Worm (Caenorhabditis elegans) whole organism, L3 larva: ENCODE results near the gene hot-8.
A peak's percentile ranks its signal among the peaks of the same experiment; 100 is the strongest.

Experiments
- R02D3.7 ChIP-seq: fragments of 150-350 bp; optimal IDR thresholded peaks from 2 replicates; lab custom pipeline; 2014; ENCODE audit warnings: missing biosample characterization, missing genetic modification characterization
- ZK546.5 ChIP-seq: sonication (generic microtip); optimal IDR thresholded peaks from 2 replicates; lab custom pipeline; 2017; ENCODE audit warnings: missing biosample characterization, missing genetic modification characterization
- aly-2 ChIP-seq: fragments of 150-350 bp; optimal IDR thresholded peaks from 2 replicates; lab custom pipeline; 2014; ENCODE audit warnings: missing biosample characterization, missing genetic modification characterization
- ama-1 ChIP-seq: fragments of 150-350 bp; optimal IDR thresholded peaks from 2 replicates; lab custom pipeline; 2018
- ceh-16 ChIP-seq: sonication (generic microtip); optimal IDR thresholded peaks from 2 replicates; lab custom pipeline; 2017; ENCODE audit warnings: missing biosample characterization, missing genetic modification characterization
- ceh-28 ChIP-seq: fragments of 150-350 bp; optimal IDR thresholded peaks from 2 replicates; lab custom pipeline; 2014; ENCODE audit warnings: missing biosample characterization, missing genetic modification reagents, missing genetic modification characterization
- ceh-82 ChIP-seq: fragments of 150-350 bp; optimal IDR thresholded peaks from 2 replicates; lab custom pipeline; 2014; ENCODE audit warnings: missing biosample characterization, missing genetic modification characterization
- daf-12 ChIP-seq: fragments of 150-350 bp; optimal IDR thresholded peaks from 2 replicates; lab custom pipeline; 2014; ENCODE audit warnings: missing biosample characterization, missing genetic modification reagents, missing genetic modification characterization
- egl-27 ChIP-seq: sonication (generic microtip); optimal IDR thresholded peaks from 4 replicates; lab custom pipeline; 2017; ENCODE audit warnings: missing biosample characterization, missing genetic modification reagents, missing genetic modification characterization
- egl-5 ChIP-seq: fragments of 150-350 bp; optimal IDR thresholded peaks from 2 replicates; lab custom pipeline; 2017; ENCODE audit warnings: missing biosample characterization, missing genetic modification reagents, missing genetic modification characterization, inconsistent platforms
- elt-1 ChIP-seq: fragments of 150-350 bp; optimal IDR thresholded peaks from 2 replicates; lab custom pipeline; 2014; ENCODE audit warnings: missing biosample characterization, missing genetic modification characterization
- elt-2 ChIP-seq: sonication (generic microtip); optimal IDR thresholded peaks from 2 replicates; lab custom pipeline; 2016; ENCODE audit warnings: missing genetic modification reagents, mild to moderate bottlenecking, missing genetic modification characterization, missing compliant biosample characterization
- elt-3 ChIP-seq, 3 experiments: fragments of 150-350 bp in 1 of 3; sonication (generic microtip) in 2 of 3; optimal IDR thresholded peaks; 2 replicates in 2 of 3; 4 replicates in 1 of 3; lab custom pipeline; 2014 to 2017; ENCODE audit warnings: missing biosample characterization in 3 of 3, missing genetic modification characterization in 3 of 3
- eor-1 ChIP-seq, 2 experiments: fragments of 150-350 bp; optimal IDR thresholded peaks; 2 replicates each; lab custom pipeline; 2014 to 2018; ENCODE audit warnings: missing biosample characterization in 2 of 2, missing genetic modification characterization in 2 of 2
- fkh-10 ChIP-seq: sonication (generic microtip); optimal IDR thresholded peaks from 2 replicates; lab custom pipeline; 2017; ENCODE audit warnings: missing biosample characterization, missing genetic modification reagents, missing genetic modification characterization
- fkh-2 ChIP-seq: fragments of 150-350 bp; optimal IDR thresholded peaks from 2 replicates; lab custom pipeline; 2014; ENCODE audit warnings: missing biosample characterization, missing genetic modification reagents, missing genetic modification characterization
- fos-1 ChIP-seq: fragments of 150-350 bp; optimal IDR thresholded peaks from 2 replicates; lab custom pipeline; 2014; ENCODE audit warnings: missing biosample characterization, missing genetic modification characterization
- jun-1 ChIP-seq: fragments of 150-350 bp; optimal IDR thresholded peaks from 2 replicates; lab custom pipeline; 2014; ENCODE audit warnings: missing biosample characterization, missing genetic modification reagents, missing genetic modification characterization
- lin-39 ChIP-seq: fragments of 150-350 bp; optimal IDR thresholded peaks from 2 replicates; lab custom pipeline; 2018; ENCODE audit warnings: missing biosample characterization, missing genetic modification reagents, missing genetic modification characterization
- mdl-1 ChIP-seq: fragments of 150-350 bp; optimal IDR thresholded peaks from 2 replicates; lab custom pipeline; 2014; ENCODE audit warnings: missing biosample characterization, missing genetic modification characterization
- nfya-1 ChIP-seq: sonication (generic microtip); optimal IDR thresholded peaks from 2 replicates; lab custom pipeline; 2017; ENCODE audit warnings: missing genetic modification characterization, mild to moderate bottlenecking, missing compliant biosample characterization, antibody characterized with exemption, moderate library complexity; ENCODE audit not compliant: insufficient read depth
- nhr-237 ChIP-seq: fragments of 150-350 bp; optimal IDR thresholded peaks from 2 replicates; lab custom pipeline; 2014; ENCODE audit warnings: missing biosample characterization, missing genetic modification characterization
- nhr-25 ChIP-seq: sonication (generic microtip); optimal IDR thresholded peaks from 2 replicates; lab custom pipeline; 2017; ENCODE audit warnings: missing biosample characterization, missing genetic modification characterization
- nhr-28 ChIP-seq: fragments of 150-350 bp; optimal IDR thresholded peaks from 2 replicates; lab custom pipeline; 2014; ENCODE audit warnings: missing biosample characterization, missing genetic modification characterization
- nhr-43 ChIP-seq: sonication (generic microtip); optimal IDR thresholded peaks from 2 replicates; lab custom pipeline; 2016; ENCODE audit warnings: mild to moderate bottlenecking, missing genetic modification characterization, missing compliant biosample characterization; ENCODE audit not compliant: poor library complexity, severe bottlenecking
- nhr-67 ChIP-seq: fragments of 150-350 bp; optimal IDR thresholded peaks from 2 replicates; lab custom pipeline; 2014; ENCODE audit warnings: missing biosample characterization, missing genetic modification characterization
- nhr-76 ChIP-seq: fragments of 150-350 bp; sonication (generic microtip); optimal IDR thresholded peaks from 5 replicates; lab custom pipeline; 2014; ENCODE audit warnings: missing biosample characterization, missing genetic modification characterization
- nhr-77 ChIP-seq: fragments of 150-350 bp; optimal IDR thresholded peaks from 2 replicates; lab custom pipeline; 2014; ENCODE audit warnings: missing biosample characterization, missing genetic modification characterization
- pha-4 ChIP-seq: fragments of 150-350 bp; optimal IDR thresholded peaks from 2 replicates; lab custom pipeline; 2014; ENCODE audit warnings: missing biosample characterization, missing genetic modification reagents, missing genetic modification characterization
- sea-2 ChIP-seq: fragments of 150-350 bp; sonication (generic microtip); optimal IDR thresholded peaks from 4 replicates; lab custom pipeline; 2014; ENCODE audit warnings: missing biosample characterization, missing genetic modification reagents, missing genetic modification characterization
- skn-1 ChIP-seq: fragments of 150-350 bp; optimal IDR thresholded peaks from 2 replicates; lab custom pipeline; 2014; ENCODE audit warnings: missing biosample characterization, missing genetic modification characterization
- snpc-4 ChIP-seq: fragments of 150-350 bp; optimal IDR thresholded peaks from 2 replicates; lab custom pipeline; 2014; ENCODE audit warnings: missing biosample characterization, missing genetic modification characterization
- tbx-2 ChIP-seq: sonication (generic microtip); optimal IDR thresholded peaks from 2 replicates; lab custom pipeline; 2016; ENCODE audit warnings: mild to moderate bottlenecking, missing genetic modification characterization, missing compliant biosample characterization
- unc-39 ChIP-seq: sonication (generic microtip); optimal IDR thresholded peaks from 4 replicates; lab custom pipeline; 2017; ENCODE audit warnings: missing biosample characterization, missing genetic modification characterization
- unc-62 ChIP-seq: fragments of 150-350 bp; sonication (generic microtip); optimal IDR thresholded peaks from 4 replicates; lab custom pipeline; 2014; ENCODE audit warnings: missing biosample characterization, missing genetic modification reagents, missing genetic modification characterization
- zag-1 ChIP-seq: fragments of 150-350 bp; optimal IDR thresholded peaks from 2 replicates; lab custom pipeline; 2014; ENCODE audit warnings: missing biosample characterization, missing genetic modification characterization
- ztf-11 ChIP-seq: fragments of 150-350 bp; optimal IDR thresholded peaks from 2 replicates; lab custom pipeline; 2014; ENCODE audit warnings: missing biosample characterization, missing genetic modification characterization
- ztf-4 ChIP-seq: fragments of 150-350 bp; optimal IDR thresholded peaks from 2 replicates; lab custom pipeline; 2014; ENCODE audit warnings: missing biosample characterization, missing genetic modification characterization

Gene hot-8

ce11 chrX:1185474-1185873, 5.4 kb downstream of the hot-8 start:
- TF ChIP-seq elt-3 (tag; optimal IDR thresholded peaks at IDR 0.05; lab: Kevin White, UChicago) (no peak), fkh-10 (GFP tag; lab: Kevin White, UChicago) (peak; percentile 57), zag-1 (tag; lab: Kevin White, UChicago) (no peak), ceh-16 (tag; lab: Kevin White, UChicago) (no peak), nfya-1 (tag; lab: Kevin White, UChicago) (peak; percentile 17), jun-1 (no peak)
- TF ChIP-seq, all 47 proteins: peak for 2

- no peak for TF ChIP-seq skn-1
- TF ChIP-seq nhr-25 (tag; lab: Kevin White, UChicago) = peak; percentile 37
Measured at ce11 chrX:1191582-1191981, 11.5 kb downstream of the hot-8 start, which contains the start of gene T13G4.4. TSS of gene T13G4.4 (minus strand) at chrX:1191678.

ce11 chrX:1192848-1193247, 12.8 kb downstream of the hot-8 start, which contains the start of gene T13G4.1:
TSS of gene T13G4.1 (plus strand) at chrX:1193148.
- TF ChIP-seq nhr-237 = no peak
- no peak for TF ChIP-seq sea-2 (GFP tag; lab: Kevin White, UChicago)

- no peak for TF ChIP-seq sea-2 (GFP tag; lab: Kevin White, UChicago)
- no peak for TF ChIP-seq ztf-4
- no peak for TF ChIP-seq R02D3.7 (tag; lab: Kevin White, UChicago)
- TF ChIP-seq lin-39 (tag; lab: Kevin White, UChicago) = no peak
- no peak for TF ChIP-seq daf-12
- no peak for TF ChIP-seq fos-1 (tag; lab: Kevin White, UChicago)
- no peak for TF ChIP-seq elt-1 (tag; lab: Kevin White, UChicago)
- no peak for TF ChIP-seq egl-5 (tag; lab: Kevin White, UChicago)
- no peak for TF ChIP-seq unc-39 (tag; lab: Kevin White, UChicago)
- TF ChIP-seq elt-3 (tag; optimal IDR thresholded peaks at IDR 0.05; lab: Kevin White, UChicago) = no peak
- TF ChIP-seq unc-62 (GFP tag; lab: Kevin White, UChicago) = no peak
- TF ChIP-seq aly-2 (tag; lab: Kevin White, UChicago) = no peak
- TF ChIP-seq pha-4 (tag; lab: Kevin White, UChicago) = no peak
- no peak for TF ChIP-seq nhr-76 (tag; lab: Kevin White, UChicago)
- TF ChIP-seq, all 47 proteins: peak for 0
Measured at ce11 chrX:1202638-1203037, 22.6 kb downstream of the hot-8 start.

ce11 chrX:1206029-1206428, 25.9 kb downstream of the hot-8 start, which contains the start of gene T13G4.7:
TSS of gene T13G4.7 (minus strand) at chrX:1206129.
- TF ChIP-seq nhr-76 (tag; lab: Kevin White, UChicago) = no peak
- no peak for TF ChIP-seq unc-39 (tag; lab: Kevin White, UChicago)
- no peak for TF ChIP-seq ama-1 (lab: Kevin White, UChicago)
- no peak for TF ChIP-seq nhr-77 (tag; lab: Kevin White, UChicago)
- TF ChIP-seq jun-1 = no peak
- TF ChIP-seq R02D3.7 (tag; lab: Kevin White, UChicago) = no peak
- TF ChIP-seq ceh-82 (tag; lab: Kevin White, UChicago) = no peak
- TF ChIP-seq ztf-4 = no peak
- no peak for TF ChIP-seq fkh-10 (GFP tag; lab: Kevin White, UChicago)
- no peak for TF ChIP-seq nhr-67 (tag; lab: Kevin White, UChicago)
- no peak for TF ChIP-seq mdl-1 (tag; lab: Kevin White, UChicago)
- TF ChIP-seq fkh-2 = no peak
- no peak for TF ChIP-seq egl-27 (tag; lab: Kevin White, UChicago)
- no peak for TF ChIP-seq eor-1 (tag; optimal IDR thresholded peaks at IDR 0.05; lab: Kevin White, UChicago)
- TF ChIP-seq skn-1 = no peak
- TF ChIP-seq nhr-28 (tag; lab: Kevin White, UChicago) = no peak
- no peak for TF ChIP-seq ceh-28 (tag; lab: Kevin White, UChicago)
- no peak for TF ChIP-seq fos-1 (tag; lab: Kevin White, UChicago)

ce11 chrX:1207915-1208314, 27.8 kb downstream of the hot-8 start:
- no peak for TF ChIP-seq nfya-1 (tag; lab: Kevin White, UChicago)
- TF ChIP-seq ztf-11 (tag; lab: Kevin White, UChicago) = no peak
- no peak for TF ChIP-seq sea-2 (GFP tag; lab: Kevin White, UChicago)
- TF ChIP-seq tbx-2 (tag; lab: Kevin White, UChicago) = no peak
- TF ChIP-seq elt-2 = no peak
- TF ChIP-seq nhr-43 (tag; lab: Kevin White, UChicago) = no peak
- TF ChIP-seq pha-4 (tag; lab: Kevin White, UChicago) = no peak
- TF ChIP-seq ZK546.5 (tag; lab: Kevin White, UChicago) = no peak
- no peak for TF ChIP-seq snpc-4
